Worm (Caenorhabditis elegans) whole organism, L2 larva: ENCODE measurements around the gene D1022.2.

ENCODE experiments used
- C34F6.9 ChIP-seq: fragments of 150-350 bp; optimal IDR thresholded peaks from 2 replicates; lab custom pipeline; 2014; ENCODE audit warnings: missing biosample characterization, missing genetic modification characterization
- F13H6.1 ChIP-seq: sonication (generic microtip); optimal IDR thresholded peaks from 2 replicates; lab custom pipeline; 2016; ENCODE audit warnings: missing genetic modification characterization, missing compliant biosample characterization
- R02D3.7 ChIP-seq: fragments of 150-350 bp; optimal IDR thresholded peaks from 2 replicates; lab custom pipeline; 2014; ENCODE audit warnings: missing biosample characterization, missing genetic modification characterization
- Y55F3AM.14 ChIP-seq: fragments of 200-800 bp; sonication (Bioruptor generic); optimal IDR thresholded peaks from 2 replicates; lab custom pipeline; 2018; ENCODE audit warnings: mild to moderate bottlenecking, missing genetic modification characterization, missing compliant biosample characterization
- ZK546.5 ChIP-seq: sonication (generic microtip); optimal IDR thresholded peaks from 2 replicates; lab custom pipeline; 2017; ENCODE audit warnings: missing biosample characterization, missing genetic modification characterization
- alr-1 ChIP-seq: fragments of 150-350 bp; optimal IDR thresholded peaks from 2 replicates; lab custom pipeline; 2014; ENCODE audit warnings: missing biosample characterization, missing genetic modification characterization
- ama-1 ChIP-seq: fragments of 150-350 bp; optimal IDR thresholded peaks from 2 replicates; lab custom pipeline; 2018; ENCODE audit warnings: inconsistent platforms
- blmp-1 ChIP-seq: sonication (generic microtip); optimal IDR thresholded peaks from 2 replicates; lab custom pipeline; 2017; ENCODE audit warnings: missing genetic modification characterization, mild to moderate bottlenecking, missing compliant biosample characterization, antibody characterized with exemption, moderate library complexity; ENCODE audit not compliant: insufficient read depth
- ceh-16 ChIP-seq: fragments of 150-350 bp; optimal IDR thresholded peaks from 2 replicates; lab custom pipeline; 2014; ENCODE audit warnings: missing biosample characterization, missing genetic modification characterization
- ceh-82 ChIP-seq: fragments of 150-350 bp; optimal IDR thresholded peaks from 2 replicates; lab custom pipeline; 2014; ENCODE audit warnings: missing biosample characterization, missing genetic modification characterization
- dmd-4 ChIP-seq: sonication (generic microtip); optimal IDR thresholded peaks from 2 replicates; lab custom pipeline; 2017; ENCODE audit warnings: missing biosample characterization, missing genetic modification characterization
- egl-27 ChIP-seq: sonication (generic microtip); optimal IDR thresholded peaks from 3 replicates; lab custom pipeline; 2017; ENCODE audit warnings: missing biosample characterization, missing genetic modification reagents, missing genetic modification characterization
- fos-1 ChIP-seq: fragments of 150-350 bp; optimal IDR thresholded peaks from 2 replicates; lab custom pipeline; 2014; ENCODE audit warnings: missing biosample characterization, missing genetic modification characterization
- gmeb-1 ChIP-seq: fragments of 150-350 bp; optimal IDR thresholded peaks from 2 replicates; lab custom pipeline; 2014; ENCODE audit warnings: missing biosample characterization, missing genetic modification characterization
- lin-11 ChIP-seq: fragments of 150-350 bp; sonication (generic microtip); optimal IDR thresholded peaks from 2 replicates; lab custom pipeline; 2014; ENCODE audit warnings: missing biosample characterization, missing genetic modification characterization, inconsistent platforms, mixed read lengths
- lin-13 ChIP-seq: fragments of 150-350 bp; optimal IDR thresholded peaks from 2 replicates; lab custom pipeline; 2014; ENCODE audit warnings: missing biosample characterization, missing genetic modification reagents, missing genetic modification characterization
- lin-39 ChIP-seq: fragments of 150-350 bp; optimal IDR thresholded peaks from 2 replicates; lab custom pipeline; 2014; ENCODE audit warnings: missing biosample characterization, missing genetic modification reagents, missing genetic modification characterization
- mab-5 ChIP-seq: fragments of 150-350 bp; optimal IDR thresholded peaks from 2 replicates; lab custom pipeline; 2014; ENCODE audit warnings: missing biosample characterization, missing genetic modification characterization
- mbf-1 ChIP-seq: sonication (generic microtip); optimal IDR thresholded peaks from 2 replicates; lab custom pipeline; 2017; ENCODE audit warnings: missing biosample characterization, missing genetic modification characterization
- mdl-1 ChIP-seq, 2 experiments: fragments of 150-350 bp in 1 of 2; sonication (generic microtip) in 1 of 2; optimal IDR thresholded peaks; 2 replicates each; lab custom pipeline; 2017; ENCODE audit warnings: missing biosample characterization in 2 of 2, missing genetic modification characterization in 2 of 2
- nhr-10 ChIP-seq: sonication (generic microtip); optimal IDR thresholded peaks from 2 replicates; lab custom pipeline; 2017; ENCODE audit warnings: missing biosample characterization, missing genetic modification characterization
- nhr-12 ChIP-seq: fragments of 150-350 bp; optimal IDR thresholded peaks from 2 replicates; lab custom pipeline; 2014; ENCODE audit warnings: missing biosample characterization, missing genetic modification characterization
- nhr-129 ChIP-seq: fragments of 150-350 bp; optimal IDR thresholded peaks from 2 replicates; lab custom pipeline; 2014; ENCODE audit warnings: missing biosample characterization, missing genetic modification characterization
- nhr-21 ChIP-seq: fragments of 150-350 bp; optimal IDR thresholded peaks from 2 replicates; lab custom pipeline; 2014; ENCODE audit warnings: missing biosample characterization, missing genetic modification characterization
- nhr-23 ChIP-seq: fragments of 150-350 bp; optimal IDR thresholded peaks from 2 replicates; lab custom pipeline; 2014; ENCODE audit warnings: missing biosample characterization, missing genetic modification reagents, missing genetic modification characterization
- nhr-25 ChIP-seq: fragments of 150-350 bp; sonication (generic microtip); optimal IDR thresholded peaks from 3 replicates; lab custom pipeline; 2014; ENCODE audit warnings: missing biosample characterization, missing genetic modification characterization
- nhr-6 ChIP-seq: fragments of 150-350 bp; optimal IDR thresholded peaks from 2 replicates; lab custom pipeline; 2014; ENCODE audit warnings: missing biosample characterization, missing genetic modification characterization
- nhr-77 ChIP-seq: fragments of 150-350 bp; optimal IDR thresholded peaks from 2 replicates; lab custom pipeline; 2014; ENCODE audit warnings: missing biosample characterization, missing genetic modification characterization
- peb-1 ChIP-seq: fragments of 150-350 bp; optimal IDR thresholded peaks from 2 replicates; lab custom pipeline; 2014; ENCODE audit warnings: missing biosample characterization, missing genetic modification characterization
- sem-4 ChIP-seq: fragments of 150-350 bp; optimal IDR thresholded peaks from 2 replicates; lab custom pipeline; 2014; ENCODE audit warnings: missing biosample characterization, missing genetic modification reagents, missing genetic modification characterization
- skn-1 ChIP-seq: sonication (generic microtip); optimal IDR thresholded peaks from 2 replicates; lab custom pipeline; 2017; ENCODE audit warnings: missing biosample characterization, missing genetic modification characterization
- sma-3 ChIP-seq: sonication (generic microtip); optimal IDR thresholded peaks from 2 replicates; lab custom pipeline; 2016; ENCODE audit warnings: missing genetic modification reagents, missing genetic modification characterization, missing compliant biosample characterization
- sma-9 ChIP-seq, 2 experiments: fragments of 150-350 bp in 1 of 2; sonication (generic microtip) in 1 of 2; optimal IDR thresholded peaks; 2 replicates each; lab custom pipeline; 2014 to 2016; ENCODE audit warnings: missing genetic modification characterization in 2 of 2, mild to moderate bottlenecking in 1 of 2, missing biosample characterization in 1 of 2, missing compliant biosample characterization in 1 of 2, missing genetic modification reagents in 1 of 2, moderate library complexity in 1 of 2
- snpc-4 ChIP-seq: fragments of 150-350 bp; optimal IDR thresholded peaks from 2 replicates; lab custom pipeline; 2014; ENCODE audit warnings: missing biosample characterization, missing genetic modification characterization
- unc-62 ChIP-seq: fragments of 150-350 bp; optimal IDR thresholded peaks from 2 replicates; lab custom pipeline; 2014; ENCODE audit warnings: missing biosample characterization, missing genetic modification reagents, missing genetic modification characterization
- zag-1 ChIP-seq: fragments of 150-350 bp; optimal IDR thresholded peaks from 2 replicates; lab custom pipeline; 2014; ENCODE audit warnings: missing biosample characterization, missing genetic modification characterization
- ztf-11 ChIP-seq: sonication (generic microtip); optimal IDR thresholded peaks from 2 replicates; lab custom pipeline; 2017; ENCODE audit warnings: missing biosample characterization, missing genetic modification characterization
- ztf-4 ChIP-seq: fragments of 150-350 bp; optimal IDR thresholded peaks from 2 replicates; lab custom pipeline; 2014; ENCODE audit warnings: missing biosample characterization, missing genetic modification characterization

D1022.2 gene

ce11 chrII:7459205-7459604 is at the start of gene D1022.2:
Gene D1022.2, plus strand, starts transcription at chrII:7459505.
- TF ChIP-seq alr-1 (tag; lab: Kevin White, UChicago) (no peak), blmp-1 (tag; lab: Kevin White, UChicago) (no peak), C34F6.9 (tag; lab: Kevin White, UChicago) (no peak)
- TF ChIP-seq, all 48 proteins: peak for 0

ce11 chrII:7411930-7412329 is 47.4 kb upstream of the D1022.2 start, which contains the start of gene K02A2.5:
Gene K02A2.5, minus strand, starts transcription at chrII:7412030.
- TF ChIP-seq egl-27 (no peak), Y55F3AM.14 (no peak), nhr-12 (tag; lab: Kevin White, UChicago) (no peak), sem-4 (tag; lab: Kevin White, UChicago) (no peak), zag-1 (no peak), nhr-23 (no peak), unc-62 (GFP tag; lab: Kevin White, UChicago) (no peak), ZK546.5 (tag; lab: Kevin White, UChicago) (no peak), lin-13 (no peak), C34F6.9 (tag; lab: Kevin White, UChicago) (no peak), lin-39 (tag; lab: Kevin White, UChicago) (no peak), ceh-82 (tag; lab: Kevin White, UChicago) (no peak), snpc-4 (tag; lab: Kevin White, UChicago) (no peak), ama-1 (lab: Kevin White, UChicago) (no peak), peb-1 (no peak), mab-5 (tag; lab: Kevin White, UChicago) (no peak), sma-9 (GFP tag; optimal IDR thresholded peaks at IDR 0.05; lab: Kevin White, UChicago) (no peak), sma-9 (tag; optimal IDR thresholded peaks at IDR 0.05; lab: Kevin White, UChicago) (no peak), nhr-6 (no peak), nhr-129 (tag; lab: Kevin White, UChicago) (no peak)
- TF ChIP-seq, all 48 proteins: peak for 0

- TF ChIP-seq nhr-6 (no peak), ztf-4 (tag; lab: Kevin White, UChicago) (no peak), nhr-12 (tag; lab: Kevin White, UChicago) (no peak), lin-39 (tag; lab: Kevin White, UChicago) (no peak), gmeb-1 (tag; lab: Kevin White, UChicago) (no peak), blmp-1 (tag; lab: Kevin White, UChicago) (peak; percentile 33), mbf-1 (tag; lab: Kevin White, UChicago) (no peak), nhr-129 (tag; lab: Kevin White, UChicago) (peak; percentile 49), nhr-10 (tag; lab: Kevin White, UChicago) (no peak), alr-1 (tag; lab: Kevin White, UChicago) (no peak), sem-4 (tag; lab: Kevin White, UChicago) (no peak), mdl-1 (tag; optimal IDR thresholded peaks at IDR 0.05; lab: Kevin White, UChicago) (no peak), skn-1 (tag; lab: Kevin White, UChicago) (no peak), F13H6.1 (tag; lab: Kevin White, UChicago) (no peak), fos-1 (tag; lab: Kevin White, UChicago) (no peak), dmd-4 (tag; lab: Kevin White, UChicago) (no peak), nhr-25 (tag; lab: Kevin White, UChicago) (peak; percentile 79), peb-1 (no peak), sma-9 (GFP tag; optimal IDR thresholded peaks at IDR 0.05; lab: Kevin White, UChicago) (peak; percentile 56), sma-9 (tag; optimal IDR thresholded peaks at IDR 0.05; lab: Kevin White, UChicago) (no peak), ceh-82 (tag; lab: Kevin White, UChicago) (no peak), unc-62 (GFP tag; lab: Kevin White, UChicago) (no peak), nhr-21 (tag; lab: Kevin White, UChicago) (peak; percentile 30), ceh-16 (tag; lab: Kevin White, UChicago) (no peak), R02D3.7 (no peak), nhr-77 (no peak), nhr-23 (no peak), lin-11 (tag; lab: Kevin White, UChicago) (no peak), sma-3 (GFP tag; lab: Kevin White, UChicago) (no peak), ama-1 (lab: Kevin White, UChicago) (no peak), ztf-11 (no peak)
Measured at ce11 chrII:7413275-7413674, 46.0 kb upstream of the D1022.2 start.
